Worm (Caenorhabditis elegans): ENCODE measurements around the gene ZK105.14.

DNA sequence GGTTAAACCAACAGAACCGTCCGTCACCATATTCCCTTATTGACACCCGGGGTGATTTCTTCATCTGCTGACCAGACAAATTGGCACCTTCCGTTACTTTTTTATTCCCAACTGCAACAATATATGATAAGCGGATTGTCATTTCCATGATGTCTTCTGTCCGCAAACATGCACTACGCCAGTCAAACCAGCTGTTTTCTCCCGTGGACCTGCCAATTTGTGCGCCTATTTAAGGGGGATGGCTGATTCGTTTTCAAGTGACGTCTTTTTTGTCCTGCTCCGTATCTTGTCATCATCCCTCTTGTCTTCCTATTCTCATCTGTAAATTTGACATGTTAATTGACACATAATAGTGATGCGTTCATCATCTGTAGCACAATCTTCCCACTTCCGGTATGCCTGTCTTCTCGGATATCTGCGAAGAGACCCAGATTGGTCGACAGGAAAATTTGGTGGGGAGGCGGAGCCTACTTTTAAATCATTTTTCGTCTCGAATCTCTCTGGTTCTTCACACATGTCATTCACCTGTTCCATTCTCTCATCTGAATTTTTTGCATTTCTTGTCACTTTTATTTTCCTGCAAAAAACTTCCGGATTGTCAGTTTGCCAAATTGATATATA lies 26.3 kb upstream of the ZK105.14 start:
- TF ChIP-seq mcd-1 (GFP tag; IDR thresholded peaks at IDR 0.05) (no peak), mes-4 (tag; optimal IDR thresholded peaks at IDR 0.05) (no peak), aptf-2 (GFP tag; conservative IDR thresholded peaks at IDR 0.05) (no peak), mxl-1 (tag; optimal IDR thresholded peaks at IDR 0.05) (no peak), nfyb-1 (GFP tag; IDR thresholded peaks at IDR 0.05) (no peak), efl-1 (GFP tag; optimal IDR thresholded peaks at IDR 0.05) (no peak)
